Worm (Caenorhabditis elegans) whole organism, young adult: ENCODE data around the gene F55A11.8.
A peak's percentile ranks its signal among the peaks of the same experiment; 100 is the strongest.

Experiments used
- B0336.3 ChIP-seq: fragments of 200-800 bp; sonication (Bioruptor generic); IDR thresholded peaks from 2 replicates; pipeline ENCODE4 v1.3.6; 2022; ENCODE audit warnings: missing genetic modification characterization, missing compliant biosample characterization
- D2030.7 ChIP-seq: fragments of 200-800 bp; sonication (Bioruptor generic); IDR thresholded peaks from 2 replicates; pipeline ENCODE4 v1.3.6; 2022; ENCODE audit warnings: missing genetic modification reagents, missing genetic modification characterization, missing compliant biosample characterization
- F22D6.2 ChIP-seq: sonication (generic microtip); optimal IDR thresholded peaks from 2 replicates; lab custom pipeline; 2016; ENCODE audit warnings: mild to moderate bottlenecking, missing genetic modification characterization, missing compliant biosample characterization
- F33H1.4 ChIP-seq: fragments of 200-800 bp; sonication (Bioruptor generic); IDR thresholded peaks from 2 replicates; pipeline ENCODE4 v1.3.6; 2022; ENCODE audit warnings: missing genetic modification reagents, missing genetic modification characterization, missing compliant biosample characterization
- F57A8.1 ChIP-seq: fragments of 200-800 bp; sonication (Bioruptor generic); optimal IDR thresholded peaks from 2 replicates; lab custom pipeline; 2018; ENCODE audit warnings: mild to moderate bottlenecking, missing genetic modification characterization, moderate library complexity, missing compliant biosample characterization
- F57C9.4 ChIP-seq: sonication (generic microtip); optimal IDR thresholded peaks from 2 replicates; lab custom pipeline; 2017; ENCODE audit warnings: mild to moderate bottlenecking, missing genetic modification characterization, missing compliant biosample characterization
- K12H6.12 ChIP-seq: fragments of 200-800 bp; sonication (Bioruptor generic); optimal IDR thresholded peaks from 2 replicates; lab custom pipeline; 2018; ENCODE audit warnings: mild to moderate bottlenecking, missing genetic modification characterization, missing compliant biosample characterization
- Y56A3A.18 ChIP-seq: fragments of 200-800 bp; sonication (Bioruptor generic); IDR thresholded peaks from 2 replicates; pipeline ENCODE4 v1.3.6; 2022; ENCODE audit warnings: missing genetic modification reagents, missing genetic modification characterization, missing compliant biosample characterization
- Y67H2A.10 ChIP-seq: fragments of 200-800 bp; sonication (Bioruptor generic); conservative IDR thresholded peaks from 2 replicates; pipeline ENCODE4 v1.3.6; 2022; ENCODE audit warnings: missing genetic modification reagents, missing genetic modification characterization, missing compliant biosample characterization
- Y79H2A.3 ChIP-seq: fragments of 200-800 bp; sonication (Bioruptor generic); conservative IDR thresholded peaks from 2 replicates; pipeline ENCODE4 v1.3.6; 2022; ENCODE audit warnings: missing genetic modification reagents, missing genetic modification characterization, missing compliant biosample characterization
- ama-1 ChIP-seq, 3 experiments: fragments of 150-350 bp in 1 of 3; sonication (generic microtip) in 2 of 3; optimal IDR thresholded peaks; 2 replicates each; lab custom pipeline; 2014 to 2018; ENCODE audit warnings: missing biosample characterization in 2 of 3, missing genetic modification characterization in 2 of 3, missing genetic modification reagents in 2 of 3
- bed-1 ChIP-seq: fragments of 200-800 bp; sonication (Bioruptor generic); IDR thresholded peaks from 2 replicates; pipeline ENCODE4 v1.3.6; 2022; ENCODE audit warnings: missing genetic modification reagents, missing genetic modification characterization, missing compliant biosample characterization
- bed-2 ChIP-seq: fragments of 200-800 bp; sonication (Bioruptor generic); IDR thresholded peaks from 2 replicates; pipeline ENCODE4 v1.3.6; 2022; ENCODE audit warnings: missing genetic modification reagents, missing genetic modification characterization, missing compliant biosample characterization
- cebp-1 ChIP-seq, 2 experiments: fragments of 200-800 bp in 1 of 2; sonication (Bioruptor generic) in 1 of 2; sonication (generic microtip) in 1 of 2; IDR thresholded peaks in 1 of 2; optimal IDR thresholded peaks in 1 of 2; 2 replicates each; pipeline versions ENCODE4 v1.3.6 to Lab custom; 2017 to 2022; ENCODE audit warnings: missing compliant biosample characterization in 2 of 2, missing genetic modification characterization in 2 of 2, mild to moderate bottlenecking in 1 of 2, missing genetic modification reagents in 1 of 2, moderate library complexity in 1 of 2
- dox-1 ChIP-seq: fragments of 200-800 bp; sonication (Bioruptor generic); IDR thresholded peaks from 2 replicates; pipeline ENCODE4 v1.3.6; 2022; ENCODE audit warnings: missing genetic modification reagents, missing genetic modification characterization, missing compliant biosample characterization
- efl-1 ChIP-seq: fragments of 150-350 bp; optimal IDR thresholded peaks from 2 replicates; lab custom pipeline; 2014; ENCODE audit warnings: missing biosample characterization, missing genetic modification reagents, missing genetic modification characterization
- egl-44 ChIP-seq: fragments of 200-800 bp; sonication (Bioruptor generic); IDR thresholded peaks from 2 replicates; pipeline ENCODE4 v1.3.6; 2022; ENCODE audit warnings: missing genetic modification reagents, missing genetic modification characterization, missing compliant biosample characterization
- ekl-4 ChIP-seq: fragments of 200-800 bp; sonication (Bioruptor generic); IDR thresholded peaks from 2 replicates; pipeline ENCODE4 v1.3.6; 2022; ENCODE audit warnings: missing genetic modification reagents, missing genetic modification characterization, missing compliant biosample characterization
- fkh-3 ChIP-seq: sonication (generic microtip); optimal IDR thresholded peaks from 2 replicates; lab custom pipeline; 2016; ENCODE audit warnings: mild to moderate bottlenecking, missing genetic modification characterization, missing compliant biosample characterization
- him-1 ChIP-seq: sonication (generic microtip); optimal IDR thresholded peaks from 2 replicates; lab custom pipeline; 2016; ENCODE audit warnings: missing genotype, missing genetic modification reagents, missing genetic modification characterization, missing compliant biosample characterization
- hlh-26 ChIP-seq: fragments of 200-800 bp; sonication (Bioruptor generic); conservative IDR thresholded peaks from 2 replicates; pipeline ENCODE4 v1.3.6; 2022; ENCODE audit warnings: missing genetic modification reagents, missing genetic modification characterization, missing compliant biosample characterization
- hmg-20 ChIP-seq: fragments of 200-800 bp; sonication (Bioruptor generic); IDR thresholded peaks from 2 replicates; pipeline ENCODE4 v1.3.6; 2022; ENCODE audit warnings: missing genetic modification reagents, missing genetic modification characterization, missing compliant biosample characterization
- hsf-1 ChIP-seq: fragments of 200-800 bp; sonication (Bioruptor generic); IDR thresholded peaks from 2 replicates; pipeline ENCODE4 v1.3.6; 2022; ENCODE audit warnings: missing genetic modification reagents, missing genetic modification characterization, missing compliant biosample characterization
- let-526 ChIP-seq: fragments of 200-800 bp; sonication (Bioruptor generic); IDR thresholded peaks from 2 replicates; pipeline ENCODE4 v1.3.6; 2022; ENCODE audit warnings: missing genetic modification reagents, missing genetic modification characterization, missing compliant biosample characterization
- let-607 ChIP-seq, 2 experiments: fragments of 200-800 bp in 1 of 2; sonication (Bioruptor generic) in 1 of 2; sonication (generic microtip) in 1 of 2; optimal IDR thresholded peaks; 2 replicates each; lab custom pipeline; 2016 to 2018; ENCODE audit warnings: mild to moderate bottlenecking in 2 of 2, missing compliant biosample characterization in 2 of 2, missing genetic modification characterization in 2 of 2, moderate library complexity in 2 of 2, missing genotype in 1 of 2
- lin-35 ChIP-seq, 3 experiments: fragments of 150-350 bp in 2 of 3; sonication (generic microtip) in 1 of 3; optimal IDR thresholded peaks; 2 replicates each; lab custom pipeline; 2014 to 2018; ENCODE audit warnings: missing biosample characterization in 3 of 3, missing genetic modification characterization in 3 of 3, missing genetic modification reagents in 3 of 3
- lir-1 ChIP-seq: fragments of 200-800 bp; sonication (Bioruptor generic); conservative IDR thresholded peaks from 2 replicates; pipeline ENCODE4 v1.3.6; 2022; ENCODE audit warnings: missing genetic modification reagents, missing genetic modification characterization, missing compliant biosample characterization
- lsl-1 ChIP-seq: fragments of 200-800 bp; sonication (Bioruptor generic); optimal IDR thresholded peaks from 2 replicates; lab custom pipeline; 2018; ENCODE audit warnings: mild to moderate bottlenecking, missing genetic modification characterization, moderate library complexity, missing compliant biosample characterization
- madf-3 ChIP-seq: fragments of 200-800 bp; sonication (Bioruptor generic); IDR thresholded peaks from 2 replicates; pipeline ENCODE4 v1.3.6; 2022; ENCODE audit warnings: missing genetic modification reagents, missing genetic modification characterization, missing compliant biosample characterization
- madf-8 ChIP-seq: fragments of 200-800 bp; sonication (Bioruptor generic); conservative IDR thresholded peaks from 2 replicates; pipeline ENCODE4 v1.3.6; 2022; ENCODE audit warnings: missing genetic modification reagents, missing genetic modification characterization, missing compliant biosample characterization
- mel-28 ChIP-seq: sonication (generic microtip); optimal IDR thresholded peaks from 2 replicates; lab custom pipeline; 2016; ENCODE audit warnings: borderline replicate concordance, mild to moderate bottlenecking, missing genetic modification characterization, missing compliant biosample characterization
- mxl-1 ChIP-seq: sonication (generic microtip); optimal IDR thresholded peaks from 2 replicates; lab custom pipeline; 2016; ENCODE audit warnings: missing genetic modification characterization, missing compliant biosample characterization
- nfya-1 ChIP-seq: sonication (generic microtip); optimal IDR thresholded peaks from 2 replicates; lab custom pipeline; 2017; ENCODE audit warnings: antibody characterized with exemption, missing compliant biosample characterization, missing genetic modification characterization, borderline replicate concordance; ENCODE audit not compliant: insufficient read depth
- nhr-120 ChIP-seq: fragments of 200-800 bp; sonication (Bioruptor generic); IDR thresholded peaks from 2 replicates; pipeline ENCODE4 v1.3.6; 2022; ENCODE audit warnings: missing genetic modification characterization, missing compliant biosample characterization
- nhr-80 ChIP-seq: sonication (generic microtip); optimal IDR thresholded peaks from 2 replicates; lab custom pipeline; 2016; ENCODE audit warnings: missing genetic modification characterization, missing compliant biosample characterization
- rec-8 ChIP-seq, 2 experiments: sonication (generic microtip); optimal IDR thresholded peaks; 2 replicates each; lab custom pipeline; 2016; ENCODE audit warnings: mild to moderate bottlenecking in 2 of 2, missing genetic modification characterization in 2 of 2, missing genetic modification reagents in 2 of 2, missing genotype in 2 of 2, missing biosample characterization in 1 of 2, missing compliant biosample characterization in 1 of 2, moderate library complexity in 1 of 2
- rpc-1 ChIP-seq, 2 experiments: fragments of 150-350 bp in 1 of 2; sonication (generic microtip) in 1 of 2; optimal IDR thresholded peaks; 2 replicates each; lab custom pipeline; 2014 to 2018; ENCODE audit warnings: missing biosample characterization in 1 of 2, missing genetic modification characterization in 1 of 2, missing genetic modification reagents in 1 of 2, missing genotype in 1 of 2
- snpc-1.3 ChIP-seq: sonication (generic microtip); optimal IDR thresholded peaks from 2 replicates; lab custom pipeline; 2017; ENCODE audit warnings: missing genetic modification characterization, mild to moderate bottlenecking, missing compliant biosample characterization, antibody characterized with exemption, moderate library complexity, missing genotype, missing genetic modification reagents; ENCODE audit not compliant: insufficient read depth
- tbp1 ChIP-seq: fragments of 200-800 bp; sonication (Bioruptor generic); optimal IDR thresholded peaks from 2 replicates; lab custom pipeline; 2018; ENCODE audit warnings: mild to moderate bottlenecking, missing genetic modification characterization, missing compliant biosample characterization
- tbx-9 ChIP-seq: sonication (generic microtip); optimal IDR thresholded peaks from 2 replicates; lab custom pipeline; 2016; ENCODE audit warnings: borderline replicate concordance, missing genetic modification characterization, inconsistent platforms, missing compliant biosample characterization
- tlf-1 ChIP-seq: fragments of 200-800 bp; sonication (Bioruptor generic); optimal IDR thresholded peaks from 2 replicates; lab custom pipeline; 2018; ENCODE audit warnings: mild to moderate bottlenecking, missing genetic modification characterization, missing compliant biosample characterization
- unc-62 ChIP-seq: fragments of 150-350 bp; optimal IDR thresholded peaks from 2 replicates; lab custom pipeline; 2014; ENCODE audit warnings: missing biosample characterization, missing genetic modification reagents, missing genetic modification characterization
- zfh-2 ChIP-seq: fragments of 200-800 bp; sonication (Bioruptor generic); conservative IDR thresholded peaks from 2 replicates; pipeline ENCODE4 v1.3.6; 2022; ENCODE audit warnings: missing genetic modification reagents, missing genetic modification characterization, missing compliant biosample characterization
- ztf-18 ChIP-seq: sonication (generic microtip); optimal IDR thresholded peaks from 2 replicates; lab custom pipeline; 2016; ENCODE audit warnings: missing genotype, mild to moderate bottlenecking, missing genetic modification characterization, missing compliant biosample characterization
- ztf-22 ChIP-seq: fragments of 200-800 bp; sonication (Bioruptor generic); optimal IDR thresholded peaks from 2 replicates; lab custom pipeline; 2018; ENCODE audit warnings: mild to moderate bottlenecking, missing genetic modification characterization, moderate library complexity, missing compliant biosample characterization

The F55A11.8 gene

ce11 chrV:11779310-11779709 is 8.7 kb upstream of the F55A11.8 start:
- TF ChIP-seq unc-62 (GFP tag; lab: Kevin White, UChicago) (no peak), ztf-22 (no peak), D2030.7 (GFP tag; lab: Robert Waterston, UW) (no peak), madf-8 (GFP tag; lab: Robert Waterston, UW) (no peak), nhr-80 (tag; lab: Kevin White, UChicago) (no peak), nfya-1 (no peak), hmg-20 (GFP tag; lab: Robert Waterston, UW) (no peak), nhr-120 (no peak), ekl-4 (GFP tag; lab: Robert Waterston, UW) (no peak), F33H1.4 (GFP tag; lab: Robert Waterston, UW) (no peak), lir-1 (GFP tag; lab: Robert Waterston, UW) (no peak), lin-35 (GFP tag; optimal IDR thresholded peaks at IDR 0.05; lab: Kevin White, UChicago) (no peak), tbx-9 (tag; lab: Kevin White, UChicago) (no peak), him-1 (no peak), Y79H2A.3 (GFP tag; lab: Robert Waterston, UW) (no peak), F57C9.4 (no peak), F22D6.2 (tag; lab: Kevin White, UChicago) (no peak), hsf-1 (GFP tag; lab: Robert Waterston, UW) (no peak), K12H6.12 (tag; lab: Kevin White, UChicago) (no peak)

- TF ChIP-seq bed-1 (GFP tag; lab: Robert Waterston, UW), result no peak
- no peak for TF ChIP-seq ama-1 (optimal IDR thresholded peaks at IDR 0.05; lab: Kevin White, UChicago)
- no peak for TF ChIP-seq ama-1 (GFP tag; optimal IDR thresholded peaks at IDR 0.05; lab: Kevin White, UChicago)
- TF ChIP-seq F57C9.4, result no peak
- no peak for TF ChIP-seq hlh-26 (GFP tag; lab: Robert Waterston, UW)
- TF ChIP-seq Y56A3A.18 (GFP tag; lab: Robert Waterston, UW), result no peak
- no peak for TF ChIP-seq bed-2 (GFP tag; lab: Robert Waterston, UW)
- TF ChIP-seq Y67H2A.10 (GFP tag; lab: Robert Waterston, UW), result no peak
- no peak for TF ChIP-seq egl-44 (GFP tag; lab: Robert Waterston, UW)
- TF ChIP-seq cebp-1 (GFP tag; IDR thresholded peaks at IDR 0.05; lab: Robert Waterston, UW), result no peak
- TF ChIP-seq cebp-1 (tag; optimal IDR thresholded peaks at IDR 0.05; lab: Kevin White, UChicago), result no peak
- TF ChIP-seq efl-1, result no peak
- TF ChIP-seq mxl-1 (tag; lab: Kevin White, UChicago), result no peak
- no peak for TF ChIP-seq tbp1 (GFP tag; lab: Kevin White, UChicago)
- no peak for TF ChIP-seq fkh-3 (tag; lab: Kevin White, UChicago)
- TF ChIP-seq rpc-1 (optimal IDR thresholded peaks at IDR 0.05; lab: Kevin White, UChicago), result no peak
- no peak for TF ChIP-seq rpc-1 (tag; optimal IDR thresholded peaks at IDR 0.05; lab: Kevin White, UChicago)
- no peak for TF ChIP-seq lsl-1 (GFP tag; lab: Kevin White, UChicago)
- no peak for TF ChIP-seq madf-3 (GFP tag; lab: Robert Waterston, UW)
Measured at ce11 chrV:11779810-11780209, 8.2 kb upstream of the F55A11.8 start.

ce11 chrV:11782809-11783440 is 5.1 kb upstream of the F55A11.8 start, which contains the start of gene F55A11.11:
Gene F55A11.11, plus strand, starts transcription at chrV:11783149.
- TF ChIP-seq let-526 (GFP tag; lab: Robert Waterston, UW) (peak; percentile 90), hlh-26 (GFP tag; lab: Robert Waterston, UW) (no peak), tlf-1 (GFP tag; lab: Kevin White, UChicago) (peak; percentile 49), mel-28 (peak; percentile 57), zfh-2 (GFP tag; lab: Robert Waterston, UW) (no peak), let-607 (tag; optimal IDR thresholded peaks at IDR 0.05; lab: Kevin White, UChicago) (peak; percentile 54 to 76), F57A8.1 (GFP tag; lab: Kevin White, UChicago) (peak; percentile 74), ztf-18 (tag; lab: Kevin White, UChicago) (peak; percentile 81), snpc-1.3 (tag; lab: Kevin White, UChicago) (peak; percentile 85), dox-1 (GFP tag; lab: Robert Waterston, UW) (peak; percentile 93; the same call in 1 of the 2 replicates), B0336.3 (GFP tag; lab: Robert Waterston, UW) (peak; percentile 84), rec-8 (tag; optimal IDR thresholded peaks at IDR 0.05; lab: Kevin White, UChicago) (peak; percentile 91 to 96)
